Worm (Caenorhabditis elegans): ENCODE results near the gene eef-1A.1.

The eef-1A.1 gene

DNA sequence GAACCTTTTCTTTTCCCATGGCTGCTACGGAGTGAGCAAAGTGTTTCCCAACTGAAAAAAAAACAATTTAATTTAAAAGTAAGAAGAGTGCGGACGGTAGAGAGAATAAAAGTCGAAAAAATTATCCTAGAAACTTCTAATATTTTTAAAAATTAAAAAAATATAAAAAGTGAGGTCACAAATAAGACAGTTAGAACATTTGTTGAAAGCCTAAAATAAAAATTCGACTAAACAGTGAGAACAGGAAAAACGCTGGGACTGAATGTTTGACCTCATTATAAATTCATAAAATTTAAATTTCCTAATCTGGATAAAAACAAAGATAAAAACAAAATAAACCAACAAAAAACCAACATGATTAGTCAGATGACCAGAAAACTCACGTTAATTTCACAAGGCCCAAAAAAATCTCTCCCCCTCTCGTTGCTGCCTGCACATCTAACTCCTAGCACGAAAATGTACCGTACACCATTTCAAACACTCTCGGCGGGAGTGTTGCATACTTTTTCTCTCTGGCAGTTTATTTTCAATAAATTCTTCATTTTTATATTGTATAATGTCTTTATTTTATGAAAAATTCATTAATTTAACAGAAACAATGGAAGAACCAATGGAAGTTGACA lies at the start of gene eef-1A.1, which contains the start of gene rfc-4 (continued):
- TF ChIP-seq madf-8 (GFP tag; conservative IDR thresholded peaks at IDR 0.05) (peak; percentile 66), lin-26 (GFP tag; IDR thresholded peaks at IDR 0.05) (peak; percentile 11; the same call in 1 of the 2 replicates), Y53G8AR.9 (GFP tag; conservative IDR thresholded peaks at IDR 0.05) (peak; percentile 81), C17E4.6 (GFP tag; IDR thresholded peaks at IDR 0.05) (0 out of 2 replicates have a peak, but pooled peaks have one; percentile 25), ceh-91 (GFP tag; IDR thresholded peaks at IDR 0.05) (peak; percentile 77), pha-4 (tag; optimal IDR thresholded peaks at IDR 0.05) (peak; percentile 93), xnd-1 (tag; optimal IDR thresholded peaks at IDR 0.05) (peak; percentile 47), hsf-1 (GFP tag; IDR thresholded peaks at IDR 0.05) (peak; percentile 68), ztf-6 (GFP tag; IDR thresholded peaks at IDR 0.05) (0 out of 2 replicates have a peak, but pooled peaks have one; percentile 17), lsy-27 (tag; optimal IDR thresholded peaks at IDR 0.05; ENCODE audit: borderline replicate concordance, insufficient read depth) (peak; percentile 60), nhr-120 (GFP tag; IDR thresholded peaks at IDR 0.05) (no peak), F49E8.2 (tag; optimal IDR thresholded peaks at IDR 0.05; ENCODE audit: insufficient read depth) (peak; percentile 89), F23B12.7 (tag; optimal IDR thresholded peaks at IDR 0.05; ENCODE audit: insufficient read depth) (peak; percentile 97), hmg-20 (GFP tag; IDR thresholded peaks at IDR 0.05) (no peak), ceh-58 (GFP tag; IDR thresholded peaks at IDR 0.05) (no peak), B0035.1 (tag; optimal IDR thresholded peaks at IDR 0.05) (peak; percentile 52), Y67H2A.10 (GFP tag; conservative IDR thresholded peaks at IDR 0.05) (peak; percentile 74; the same call in 1 of the 2 replicates), tbx-9 (tag; optimal IDR thresholded peaks at IDR 0.05; ENCODE audit: borderline replicate concordance) (no peak), sea-2 (GFP tag; IDR thresholded peaks at IDR 0.05) (no peak), ceh-79 (tag; optimal IDR thresholded peaks at IDR 0.05) (no peak), him-1 (tag; optimal IDR thresholded peaks at IDR 0.05) (peak; percentile 60), F33H1.4 (GFP tag; IDR thresholded peaks at IDR 0.05) (peak; percentile 99), let-607 (tag; optimal IDR thresholded peaks at IDR 0.05) (peak; percentile 66 to 84), F55B11.4 (tag; optimal IDR thresholded peaks at IDR 0.05; ENCODE audit: borderline replicate concordance, insufficient read depth) (no peak), chd-7 (tag; optimal IDR thresholded peaks at IDR 0.05) (peak; percentile 75), tlf-1 (GFP tag; optimal IDR thresholded peaks at IDR 0.05) (peak; percentile 94), somi-1 (GFP tag; optimal IDR thresholded peaks at IDR 0.05) (peak; percentile 72), ceh-40 (GFP tag; IDR thresholded peaks at IDR 0.05) (no peak), nfyb-1 (GFP tag; IDR thresholded peaks at IDR 0.05) (peak; percentile 94), nhr-80 (tag; optimal IDR thresholded peaks at IDR 0.05) (peak; percentile 79), nhr-27 (tag; optimal IDR thresholded peaks at IDR 0.05) (no peak)

DNA sequence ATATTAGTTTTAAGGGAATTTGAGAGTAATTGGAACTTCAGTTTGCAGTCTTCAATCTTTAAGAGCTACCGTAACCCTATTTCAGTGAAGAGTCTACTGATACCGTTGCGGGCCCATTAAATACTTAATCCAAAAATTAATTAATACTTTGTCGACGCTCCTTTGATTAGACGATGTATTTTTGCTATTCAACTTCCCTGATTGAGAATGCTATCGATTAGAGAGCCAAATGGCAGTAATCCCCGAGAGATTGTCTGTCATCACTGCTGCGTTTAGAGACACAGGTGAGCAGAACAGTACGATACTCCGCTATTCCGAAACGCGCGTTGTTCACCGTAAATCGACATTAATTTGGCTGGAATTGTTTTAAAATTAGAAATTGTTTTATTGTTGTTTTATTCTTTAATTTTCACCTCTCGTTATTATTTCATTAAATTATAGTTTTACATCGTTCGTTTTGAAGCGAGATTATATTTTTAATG lies 49.7 kb upstream of the eef-1A.1 start, which contains the start of gene rfl-1:
rfl-1 (plus strand) TSS at position 51 of the 482 bp plus-strand sequence.
- TF ChIP-seq snpc-4 (GFP tag; optimal IDR thresholded peaks at IDR 0.05), result no peak
- TF ChIP-seq snpc-4 (tag; optimal IDR thresholded peaks at IDR 0.05), result no peak
- no peak for TF ChIP-seq dpff-1 (tag; optimal IDR thresholded peaks at IDR 0.05)
- TF ChIP-seq mes-4 (tag; optimal IDR thresholded peaks at IDR 0.05), result no peak
- TF ChIP-seq sdz-38 (tag; optimal IDR thresholded peaks at IDR 0.05), result no peak
- TF ChIP-seq ZK185.1 (tag; optimal IDR thresholded peaks at IDR 0.05; ENCODE audit: poor library complexity, severe bottlenecking), result no peak
- TF ChIP-seq xnd-1 (tag; optimal IDR thresholded peaks at IDR 0.05), result no peak
- TF ChIP-seq ets-4 (GFP tag; optimal IDR thresholded peaks at IDR 0.05), result no peak
- peak; percentile 19 for TF ChIP-seq attf-5 (GFP tag; optimal IDR thresholded peaks at IDR 0.05)
- no peak for TF ChIP-seq Y95B8A.8 (GFP tag; IDR thresholded peaks at IDR 0.05)
- TF ChIP-seq nfya-2 (GFP tag; IDR thresholded peaks at IDR 0.05), result no peak
- no peak for TF ChIP-seq F57C9.4 (tag; optimal IDR thresholded peaks at IDR 0.05)
- no peak for TF ChIP-seq chd-7 (tag; optimal IDR thresholded peaks at IDR 0.05)
- no peak for TF ChIP-seq F10E7.11 (tag; optimal IDR thresholded peaks at IDR 0.05)
- no peak for TF ChIP-seq zim-3 (tag; optimal IDR thresholded peaks at IDR 0.05)
- TF ChIP-seq K11D2.4 (GFP tag; IDR thresholded peaks at IDR 0.05), result no peak
- TF ChIP-seq lin-54 (GFP tag; optimal IDR thresholded peaks at IDR 0.05), result no peak
- no peak for TF ChIP-seq nfyb-1 (GFP tag; IDR thresholded peaks at IDR 0.05)
- TF ChIP-seq Y53G8AR.9 (GFP tag; conservative IDR thresholded peaks at IDR 0.05), result no peak
- no peak for TF ChIP-seq mel-28 (tag; optimal IDR thresholded peaks at IDR 0.05; ENCODE audit: borderline replicate concordance)

All from whole organism, young adult.